Worm (Caenorhabditis elegans) whole organism, L3 larva: ENCODE measurements around the gene col-138.

ENCODE experiments used
- elt-2 ChIP-seq: sonication (generic microtip); optimal IDR thresholded peaks from 2 replicates; lab custom pipeline; 2016; ENCODE audit warnings: missing genetic modification reagents, mild to moderate bottlenecking, missing genetic modification characterization, missing compliant biosample characterization
- elt-3 ChIP-seq, 3 experiments: fragments of 150-350 bp in 1 of 3; sonication (generic microtip) in 2 of 3; optimal IDR thresholded peaks; 2 replicates in 2 of 3; 4 replicates in 1 of 3; lab custom pipeline; 2014 to 2017; ENCODE audit warnings: missing biosample characterization in 3 of 3, missing genetic modification characterization in 3 of 3
- nfya-1 ChIP-seq: sonication (generic microtip); optimal IDR thresholded peaks from 2 replicates; lab custom pipeline; 2017; ENCODE audit warnings: missing genetic modification characterization, mild to moderate bottlenecking, missing compliant biosample characterization, antibody characterized with exemption, moderate library complexity; ENCODE audit not compliant: insufficient read depth
- nhr-23 ChIP-seq: fragments of 150-350 bp; optimal IDR thresholded peaks from 2 replicates; lab custom pipeline; 2014; ENCODE audit warnings: missing biosample characterization, missing genetic modification reagents, missing genetic modification characterization
- nhr-43 ChIP-seq: sonication (generic microtip); optimal IDR thresholded peaks from 2 replicates; lab custom pipeline; 2016; ENCODE audit warnings: mild to moderate bottlenecking, missing genetic modification characterization, missing compliant biosample characterization; ENCODE audit not compliant: poor library complexity, severe bottlenecking
- pha-4 ChIP-seq: fragments of 150-350 bp; optimal IDR thresholded peaks from 2 replicates; lab custom pipeline; 2014; ENCODE audit warnings: missing biosample characterization, missing genetic modification reagents, missing genetic modification characterization
- unc-62 ChIP-seq: fragments of 150-350 bp; sonication (generic microtip); optimal IDR thresholded peaks from 4 replicates; lab custom pipeline; 2014; ENCODE audit warnings: missing biosample characterization, missing genetic modification reagents, missing genetic modification characterization

DNA sequence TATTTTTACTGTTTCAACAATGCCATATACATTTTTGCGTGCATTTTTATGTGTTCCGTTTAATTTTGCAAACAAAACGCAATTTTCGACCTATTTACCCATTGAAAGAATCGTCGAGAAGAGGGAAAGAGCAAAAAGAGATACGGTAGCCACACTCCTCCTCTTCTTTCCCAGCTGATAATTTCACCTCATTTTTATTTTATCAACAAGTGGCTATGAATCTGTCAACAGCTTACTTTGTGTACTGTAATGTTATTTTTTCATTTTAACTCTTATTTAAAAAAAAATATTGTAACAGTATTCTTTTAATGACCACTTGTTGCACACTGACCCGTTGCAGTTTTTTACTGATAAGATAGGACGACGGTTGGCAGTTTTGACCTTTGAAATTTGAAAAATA is 8.5 kb downstream of the col-138 start:
- TF ChIP-seq nfya-1 (tag; lab: Kevin White, UChicago) = no peak
- TF ChIP-seq elt-2 (tag; lab: Kevin White, UChicago) = peak; percentile 45
- TF ChIP-seq elt-3 (tag; optimal IDR thresholded peaks at IDR 0.05; lab: Kevin White, UChicago) = no peak
- peak; percentile 33 for TF ChIP-seq pha-4 (tag; lab: Kevin White, UChicago)
- TF ChIP-seq nhr-23 (tag; lab: Kevin White, UChicago) = no peak
- TF ChIP-seq unc-62 = no peak
- TF ChIP-seq nhr-43 (tag; lab: Kevin White, UChicago) = no peak
